Fruit fly (Drosophila melanogaster) whole organism, embryonic: ENCODE data around the gene klar.

ENCODE experiments used
- Awh ChIP-seq: fragments of 200-800 bp; sonication (Bioruptor generic); IDR thresholded peaks from 2 replicates; pipeline ENCODE4, ENCODE4 v1.3.6; 2022; ENCODE audit warnings: missing biosample characterization, missing genetic modification characterization
- Bteb2 ChIP-seq: fragments of 200-800 bp; sonication (Bioruptor generic); optimal IDR thresholded peaks from 2 replicates; lab custom pipeline; 2016; ENCODE audit warnings: missing biosample characterization, missing genetic modification characterization
- CG10366 ChIP-seq: fragments of 200-800 bp; sonication (Bioruptor generic); IDR thresholded peaks from 2 replicates; pipeline ENCODE4 v1.3.6; 2022; ENCODE audit warnings: missing biosample characterization, missing genetic modification characterization
- CG12299 ChIP-seq: fragments of 200-800 bp; sonication (Bioruptor generic); optimal IDR thresholded peaks from 2 replicates; lab custom pipeline; 2018; ENCODE audit warnings: missing biosample characterization, mild to moderate bottlenecking, missing genetic modification characterization
- CG1602 ChIP-seq: fragments of 200-800 bp; sonication (Bioruptor generic); optimal IDR thresholded peaks from 3 replicates; lab custom pipeline; 2016; ENCODE audit warnings: missing biosample characterization, missing genetic modification characterization
- CG1647 ChIP-seq: fragments of 200-800 bp; sonication (Bioruptor generic); optimal IDR thresholded peaks from 3 replicates; lab custom pipeline; 2016; ENCODE audit warnings: missing biosample characterization, missing genetic modification characterization
- CG17328 ChIP-seq: fragments of 200-800 bp; sonication (Bioruptor generic); IDR thresholded peaks from 2 replicates; pipeline ENCODE4 v1.3.6; 2022; ENCODE audit warnings: missing biosample characterization, missing genetic modification characterization
- CG17359 ChIP-seq: fragments of 200-800 bp; sonication (Bioruptor generic); optimal IDR thresholded peaks from 3 replicates; lab custom pipeline; 2018; ENCODE audit warnings: missing biosample characterization, mild to moderate bottlenecking, missing genetic modification characterization, moderate library complexity
- CG2120 ChIP-seq: fragments of 200-800 bp; sonication (Bioruptor generic); optimal IDR thresholded peaks from 3 replicates; lab custom pipeline; 2016; ENCODE audit warnings: missing biosample characterization, missing genetic modification characterization
- CG3281 ChIP-seq: fragments of 200-800 bp; sonication (Bioruptor generic); optimal IDR thresholded peaks from 3 replicates; lab custom pipeline; 2017; ENCODE audit warnings: missing biosample characterization, mild to moderate bottlenecking, missing genetic modification characterization
- CG34376 ChIP-seq: fragments of 200-800 bp; sonication (Bioruptor generic); optimal IDR thresholded peaks from 2 replicates; lab custom pipeline; 2018; ENCODE audit warnings: missing biosample characterization, mild to moderate bottlenecking, missing genetic modification characterization
- CG3838 ChIP-seq: fragments of 200-800 bp; sonication (Bioruptor generic); optimal IDR thresholded peaks from 3 replicates; lab custom pipeline; 2016; ENCODE audit warnings: missing biosample characterization, missing genetic modification characterization
- CG4360 ChIP-seq: fragments of 200-800 bp; sonication (Bioruptor generic); IDR thresholded peaks from 2 replicates; pipeline ENCODE4 v1.3.6; 2022; ENCODE audit warnings: missing biosample characterization, missing genetic modification characterization
- CG4424 ChIP-seq: fragments of 200-800 bp; sonication (Bioruptor generic); optimal IDR thresholded peaks from 3 replicates; lab custom pipeline; 2016; ENCODE audit warnings: missing biosample characterization, missing genetic modification characterization
- CG4707 ChIP-seq: fragments of 200-800 bp; sonication (Bioruptor generic); optimal IDR thresholded peaks from 2 replicates; lab custom pipeline; 2018; ENCODE audit warnings: missing biosample characterization, mild to moderate bottlenecking, missing genetic modification characterization, moderate library complexity
- CG4854 ChIP-seq: fragments of 200-800 bp; sonication (Bioruptor generic); optimal IDR thresholded peaks from 2 replicates; lab custom pipeline; 2016; ENCODE audit warnings: missing biosample characterization, missing genetic modification characterization, inconsistent platforms
- CG6854 ChIP-seq: fragments of 200-800 bp; sonication (Bioruptor generic); optimal IDR thresholded peaks from 3 replicates; lab custom pipeline; 2017; ENCODE audit warnings: missing biosample characterization, mild to moderate bottlenecking, missing genetic modification characterization
- CG8478 ChIP-seq: fragments of >200 bp; optimal IDR thresholded peaks from 2 replicates; lab custom pipeline; 2018
- CG9727 ChIP-seq: fragments of 200-800 bp; sonication (Bioruptor generic); optimal IDR thresholded peaks from 3 replicates; lab custom pipeline; 2017; ENCODE audit warnings: missing biosample characterization, mild to moderate bottlenecking, missing genetic modification characterization
- CHES-1-like ChIP-seq: fragments of 200-800 bp; sonication (Bioruptor generic); optimal IDR thresholded peaks from 2 replicates; lab custom pipeline; 2016; ENCODE audit warnings: missing biosample characterization, missing genetic modification characterization
- Camta ChIP-seq: fragments of 200-800 bp; sonication (Bioruptor generic); optimal IDR thresholded peaks from 2 replicates; lab custom pipeline; 2016; ENCODE audit warnings: missing biosample characterization, missing genetic modification characterization
- D19B ChIP-seq: fragments of 200-800 bp; sonication (Bioruptor generic); optimal IDR thresholded peaks from 2 replicates; lab custom pipeline; 2017; ENCODE audit warnings: missing biosample characterization, mild to moderate bottlenecking, missing genetic modification characterization
- Dp ChIP-seq: fragments of 200-800 bp; sonication (Bioruptor generic); optimal IDR thresholded peaks from 2 replicates; lab custom pipeline; 2018; ENCODE audit warnings: missing biosample characterization, mild to moderate bottlenecking, missing genetic modification characterization, moderate library complexity
- Hr39 ChIP-seq: fragments of >200 bp; optimal IDR thresholded peaks from 2 replicates; lab custom pipeline; 2017
- Hsf ChIP-seq: fragments of 200-800 bp; sonication (Bioruptor generic); optimal IDR thresholded peaks from 3 replicates; lab custom pipeline; 2016; ENCODE audit warnings: missing biosample characterization, missing genetic modification characterization
- NFAT ChIP-seq: fragments of 200-800 bp; sonication (Bioruptor generic); IDR thresholded peaks from 2 replicates; pipeline ENCODE4 v1.3.6; 2022; ENCODE audit warnings: missing biosample characterization, missing genetic modification characterization
- Oaz ChIP-seq: fragments of 200-800 bp; sonication (Bioruptor generic); IDR thresholded peaks from 2 replicates; pipeline ENCODE4 v1.3.6; 2022; ENCODE audit warnings: missing biosample characterization, missing genetic modification characterization
- Rfx ChIP-seq: fragments of 200-800 bp; sonication (Bioruptor generic); IDR thresholded peaks from 2 replicates; pipeline ENCODE4 v1.3.6; 2022; ENCODE audit warnings: missing biosample characterization, missing genetic modification characterization
- Six4 ChIP-seq: fragments of 200-800 bp; sonication (Bioruptor generic); optimal IDR thresholded peaks from 2 replicates; lab custom pipeline; 2016; ENCODE audit warnings: missing biosample characterization, missing genetic modification characterization
- aop ChIP-seq: fragments of 200-800 bp; sonication (Bioruptor generic); IDR thresholded peaks from 2 replicates; pipeline ENCODE4 v1.3.6; 2022; ENCODE audit warnings: missing biosample characterization, missing genetic modification characterization
- ash1 ChIP-seq: fragments of 200-800 bp; sonication (Bioruptor generic); optimal IDR thresholded peaks from 2 replicates; lab custom pipeline; 2018; ENCODE audit warnings: missing biosample characterization, mild to moderate bottlenecking, missing genetic modification characterization
- bsh ChIP-seq, 2 experiments: fragments of 200-800 bp; sonication (Bioruptor generic); optimal IDR thresholded peaks; 2 replicates each; lab custom pipeline; 2017 to 2018; ENCODE audit warnings: mild to moderate bottlenecking in 2 of 2, missing biosample characterization in 2 of 2, missing genetic modification characterization in 2 of 2, moderate library complexity in 1 of 2
- chn ChIP-seq: fragments of 200-800 bp; sonication (Bioruptor generic); optimal IDR thresholded peaks from 2 replicates; lab custom pipeline; 2016; ENCODE audit warnings: missing biosample characterization, missing genetic modification characterization
- crc ChIP-seq: fragments of 200-800 bp; sonication (Bioruptor generic); optimal IDR thresholded peaks from 2 replicates; lab custom pipeline; 2016; ENCODE audit warnings: missing biosample characterization, missing genetic modification characterization
- cwo ChIP-seq: fragments of 200-800 bp; sonication (Bioruptor generic); optimal IDR thresholded peaks from 3 replicates; lab custom pipeline; 2017; ENCODE audit warnings: missing biosample characterization, missing genetic modification characterization, mild to moderate bottlenecking, moderate library complexity, missing genetic modification reagents
- ems ChIP-seq: fragments of 200-800 bp; sonication (Bioruptor generic); optimal IDR thresholded peaks from 3 replicates; lab custom pipeline; 2016; ENCODE audit warnings: missing biosample characterization, missing genetic modification characterization
- gcm2 ChIP-seq: fragments of 200-800 bp; sonication (Bioruptor generic); optimal IDR thresholded peaks from 2 replicates; lab custom pipeline; 2016; ENCODE audit warnings: missing biosample characterization, missing genetic modification characterization
- gfzf ChIP-seq: fragments of 200-800 bp; sonication (Bioruptor generic); optimal IDR thresholded peaks from 2 replicates; lab custom pipeline; 2016; ENCODE audit warnings: missing biosample characterization, mild to moderate bottlenecking, missing genetic modification characterization, moderate library complexity
- grau ChIP-seq: fragments of 200-800 bp; optimal IDR thresholded peaks from 3 replicates; lab custom pipeline; 2019; ENCODE audit warnings: missing biosample characterization, mild to moderate bottlenecking, missing genetic modification characterization, moderate library complexity
- her ChIP-seq: fragments of 200-800 bp; sonication (Bioruptor generic); optimal IDR thresholded peaks from 2 replicates; lab custom pipeline; 2016; ENCODE audit warnings: missing biosample characterization, missing genetic modification characterization
- jigr1 ChIP-seq: fragments of 200-800 bp; sonication (Bioruptor generic); IDR thresholded peaks from 3 replicates; pipeline ENCODE4 v1.3.6; 2022; ENCODE audit warnings: missing biosample characterization, missing genetic modification characterization
- jing ChIP-seq: fragments of 200-800 bp; sonication (Bioruptor generic); optimal IDR thresholded peaks from 2 replicates; lab custom pipeline; 2018; ENCODE audit warnings: missing biosample characterization, mild to moderate bottlenecking, missing genetic modification characterization
- kay ChIP-seq: fragments of 200-800 bp; sonication (Bioruptor generic); optimal IDR thresholded peaks from 2 replicates; lab custom pipeline; 2016; ENCODE audit warnings: missing biosample characterization, missing genetic modification characterization
- klu ChIP-seq: fragments of 200-800 bp; sonication (Bioruptor generic); IDR thresholded peaks from 2 replicates; pipeline ENCODE4 v1.3.6; 2022; ENCODE audit warnings: missing biosample characterization, missing genetic modification characterization
- knrl ChIP-seq: fragments of 200-800 bp; sonication (Bioruptor generic); IDR thresholded peaks from 3 replicates; pipeline ENCODE4 v1.3.6; 2022; ENCODE audit warnings: missing biosample characterization, missing genetic modification characterization; ENCODE audit not compliant: partially characterized antibody
- lab ChIP-seq: fragments of 200-800 bp; sonication (Bioruptor generic); optimal IDR thresholded peaks from 3 replicates; lab custom pipeline; 2017; ENCODE audit warnings: missing biosample characterization, missing genetic modification characterization, mild to moderate bottlenecking, moderate library complexity, missing genetic modification reagents
- nau ChIP-seq: fragments of 200-800 bp; sonication (Bioruptor generic); optimal IDR thresholded peaks from 3 replicates; lab custom pipeline; 2017; ENCODE audit warnings: missing biosample characterization, mild to moderate bottlenecking, missing genetic modification characterization, missing genetic modification reagents
- tin ChIP-seq: fragments of 200-800 bp; sonication (Bioruptor generic); optimal IDR thresholded peaks from 3 replicates; lab custom pipeline; 2016; ENCODE audit warnings: missing biosample characterization, missing genetic modification characterization
- trem ChIP-seq: fragments of 200-800 bp; optimal IDR thresholded peaks from 3 replicates; lab custom pipeline; 2019; ENCODE audit warnings: missing biosample characterization, mild to moderate bottlenecking, missing genetic modification characterization, moderate library complexity
- trh ChIP-seq: fragments of 200-800 bp; sonication (Bioruptor generic); optimal IDR thresholded peaks from 2 replicates; lab custom pipeline; 2016; ENCODE audit warnings: missing biosample characterization, missing genetic modification characterization
- unpg ChIP-seq: fragments of 200-800 bp; sonication (Bioruptor generic); optimal IDR thresholded peaks from 3 replicates; lab custom pipeline; 2018; ENCODE audit warnings: missing biosample characterization, mild to moderate bottlenecking, missing genetic modification characterization, moderate library complexity

klar gene

DNA sequence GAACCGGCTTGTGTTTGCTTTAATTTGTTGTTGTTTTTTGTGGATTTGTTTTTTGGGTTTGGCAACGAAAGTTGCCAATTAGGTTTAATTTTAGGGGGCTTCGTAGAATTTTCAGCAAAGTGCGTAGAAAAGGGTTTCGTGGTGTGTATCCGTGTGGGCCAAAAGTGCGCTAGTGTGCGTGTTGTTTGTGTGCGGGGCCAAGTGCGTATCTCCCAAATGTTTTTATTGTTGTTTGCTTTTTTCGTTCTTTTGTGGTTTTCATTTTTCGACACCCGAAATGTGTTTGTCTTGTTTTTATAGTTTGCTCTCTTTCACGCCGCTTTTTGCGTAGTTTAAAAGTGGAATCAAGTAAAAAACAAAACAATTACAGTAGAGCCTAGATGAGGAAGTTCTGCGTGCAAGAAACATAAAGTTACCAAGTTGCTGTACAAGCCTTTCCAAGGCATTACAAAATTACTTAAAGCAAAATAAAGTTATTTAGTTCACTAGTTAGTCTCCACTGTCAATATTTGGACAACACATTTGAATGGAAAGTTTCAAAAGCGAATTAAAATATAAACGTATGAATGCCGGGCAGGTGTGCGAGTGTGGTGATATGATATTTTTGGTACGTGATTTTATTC lies 6.5 kb upstream of the klar start (continued):
- TF ChIP-seq CG1647 (GFP tag; lab: Kevin White, UChicago) (peak; percentile 70), klu (GFP tag; lab: Robert Waterston, UW) (peak; percentile 82), CG6854 (peak; percentile 31), Rfx (peak; percentile 96), CG4854 (GFP tag; lab: Kevin White, UChicago) (peak; percentile 55), bsh (GFP tag; optimal IDR thresholded peaks at IDR 0.05; lab: Kevin White, UChicago) (peak in 1 of 2 experiments; percentile 28), CG1602 (GFP tag; lab: Kevin White, UChicago) (peak; percentile 20), NFAT (GFP tag; lab: Robert Waterston, UW) (peak; percentile 98), tin (GFP tag; lab: Kevin White, UChicago) (peak; percentile 47), jing (GFP tag; lab: Kevin White, UChicago) (peak; percentile 26), CG34376 (GFP tag; lab: Kevin White, UChicago) (peak; percentile 87), cwo (GFP tag; lab: Kevin White, UChicago) (peak; percentile 74), D19B (peak; percentile 73), CG4424 (GFP tag; lab: Kevin White, UChicago) (peak; percentile 34), Awh (GFP tag; lab: Robert Waterston, UW) (peak; percentile 63), Bteb2 (GFP tag; lab: Kevin White, UChicago) (peak; percentile 87), CG9727 (peak; percentile 84), Camta (GFP tag; lab: Kevin White, UChicago) (peak; percentile 61), Six4 (GFP tag; lab: Kevin White, UChicago) (no peak), CG3281 (peak; percentile 92), CG10366 (GFP tag; lab: Robert Waterston, UW) (peak; percentile 79), ash1 (peak; percentile 79), trem (tag; lab: Kevin White, UChicago) (no peak), CG4360 (GFP tag; lab: Robert Waterston, UW) (no peak), gcm2 (GFP tag; lab: Kevin White, UChicago) (no peak), kay (GFP tag; lab: Kevin White, UChicago) (peak; percentile 46), Dp (GFP tag; lab: Kevin White, UChicago) (no peak), aop (GFP tag; lab: Robert Waterston, UW) (no peak), CG4707 (GFP tag; lab: Kevin White, UChicago) (no peak), gfzf (GFP tag; lab: Kevin White, UChicago) (no peak), grau (tag; lab: Kevin White, UChicago) (peak; percentile 98), Hr39 (no peak), CG17359 (tag; lab: Kevin White, UChicago) (peak; percentile 68), CG3838 (GFP tag; lab: Kevin White, UChicago) (peak; percentile 36), jigr1 (GFP tag; lab: Robert Waterston, UW) (peak; percentile 40; the same call in 1 of the 3 replicates), lab (GFP tag; lab: Kevin White, UChicago) (peak; percentile 96), ems (GFP tag; lab: Kevin White, UChicago) (peak; percentile 54), CG2120 (peak; percentile 98), CHES-1-like (GFP tag; lab: Kevin White, UChicago) (peak; percentile 90), chn (peak; percentile 63), CG17328 (GFP tag; lab: Robert Waterston, UW) (peak; percentile 50; the same call in 1 of the 2 replicates), her (GFP tag; lab: Kevin White, UChicago) (peak; percentile 85), crc (peak; percentile 84), CG12299 (tag; lab: Kevin White, UChicago) (peak; percentile 80), knrl (GFP tag; lab: Robert Waterston, UW) (no peak), Oaz (GFP tag; lab: Robert Waterston, UW) (peak; percentile 52; the same call in 1 of the 2 replicates), CG8478 (lab: Kevin White, UChicago) (no peak), nau (GFP tag; lab: Kevin White, UChicago) (peak; percentile 30), Hsf (peak; percentile 84), unpg (GFP tag; lab: Kevin White, UChicago) (peak; percentile 70), trh (GFP tag; lab: Kevin White, UChicago) (no peak)
